Worm (Caenorhabditis elegans) whole organism, early embryonic: ENCODE measurements around the gene abt-4.

Experiments
- ama-1 ChIP-seq: fragments of 150-350 bp; optimal IDR thresholded peaks from 2 replicates; lab custom pipeline; 2014
- ets-7 ChIP-seq: sonication (generic microtip); optimal IDR thresholded peaks from 2 replicates; lab custom pipeline; 2016; ENCODE audit warnings: missing genotype, missing genetic modification characterization, missing compliant biosample characterization
- flt-1 ChIP-seq: fragments of 200-800 bp; sonication (Bioruptor generic); IDR thresholded peaks from 2 replicates; pipeline ENCODE4 v1.3.6; 2022; ENCODE audit warnings: missing genetic modification characterization, missing compliant biosample characterization
- hnd-1 ChIP-seq: sonication (generic microtip); optimal IDR thresholded peaks from 2 replicates; lab custom pipeline; 2016; ENCODE audit warnings: missing genetic modification characterization, missing compliant biosample characterization
- pes-1 ChIP-seq: fragments of 200-800 bp; sonication (Bioruptor generic); IDR thresholded peaks from 2 replicates; pipeline ENCODE4 v1.3.6; 2022; ENCODE audit warnings: missing genetic modification reagents, missing genetic modification characterization, missing compliant biosample characterization
- scrt-1 ChIP-seq: fragments of 200-800 bp; sonication (Bioruptor generic); IDR thresholded peaks from 2 replicates; pipeline ENCODE4 v1.3.6; 2022; ENCODE audit warnings: missing genetic modification characterization, missing compliant biosample characterization
- tra-4 ChIP-seq: sonication (generic microtip); optimal IDR thresholded peaks from 2 replicates; lab custom pipeline; 2017; ENCODE audit warnings: missing genetic modification characterization, missing compliant biosample characterization

- TF ChIP-seq scrt-1 (GFP tag; lab: Robert Waterston, UW), result no peak
- TF ChIP-seq ama-1 (lab: Kevin White, UChicago), result no peak
- TF ChIP-seq tra-4 (tag; lab: Kevin White, UChicago), result no peak
- TF ChIP-seq pes-1 (GFP tag; lab: Robert Waterston, UW), result peak; percentile 56; the same call in 1 of the 2 replicates
- no peak for TF ChIP-seq hnd-1 (tag; lab: Kevin White, UChicago)
- TF ChIP-seq ets-7 (tag; lab: Kevin White, UChicago), result no peak
- TF ChIP-seq flt-1, result no peak
Observed at ce11 chrV:311485-312090, 18.9 kb downstream of the abt-4 start, which contains the start of gene phf-10.
